Worm (Caenorhabditis elegans) whole organism, mixed stage, embryonic: ENCODE results near the gene str-64.

Source experiments
- M03D4.4 ChIP-seq: sonication (generic microtip); optimal IDR thresholded peaks from 2 replicates; lab custom pipeline; 2017; ENCODE audit warnings: mild to moderate bottlenecking, missing genetic modification characterization, missing compliant biosample characterization
- bed-3 ChIP-seq: fragments of 200-800 bp; sonication (Bioruptor generic); optimal IDR thresholded peaks from 3 replicates; lab custom pipeline; 2018; ENCODE audit warnings: mild to moderate bottlenecking, missing genetic modification characterization, moderate library complexity, missing compliant biosample characterization
- blmp-1 ChIP-seq: fragments of 150-350 bp; optimal IDR thresholded peaks from 2 replicates; lab custom pipeline; 2014; ENCODE audit warnings: missing biosample characterization, missing genetic modification characterization
- ceh-39 ChIP-seq: fragments of 150-350 bp; optimal IDR thresholded peaks from 2 replicates; lab custom pipeline; 2014; ENCODE audit warnings: missing biosample characterization, missing genetic modification characterization
- ceh-43 ChIP-seq: fragments of 200-800 bp; sonication (Bioruptor generic); optimal IDR thresholded peaks from 2 replicates; lab custom pipeline; 2018; ENCODE audit warnings: mild to moderate bottlenecking, missing genetic modification characterization, moderate library complexity, missing compliant biosample characterization
- ceh-83 ChIP-seq: fragments of 200-800 bp; sonication (Bioruptor generic); optimal IDR thresholded peaks from 2 replicates; lab custom pipeline; 2018; ENCODE audit warnings: mild to moderate bottlenecking, missing genetic modification characterization, missing compliant biosample characterization
- ces-1 ChIP-seq: fragments of 150-350 bp; optimal IDR thresholded peaks from 2 replicates; lab custom pipeline; 2014; ENCODE audit warnings: missing biosample characterization, missing genetic modification reagents, missing genetic modification characterization
- cnd-1 ChIP-seq: fragments of 200-800 bp; sonication (Bioruptor generic); optimal IDR thresholded peaks from 2 replicates; lab custom pipeline; 2018; ENCODE audit warnings: mild to moderate bottlenecking, missing genetic modification characterization, missing compliant biosample characterization
- drap-1 ChIP-seq: fragments of 200-800 bp; sonication (Bioruptor generic); optimal IDR thresholded peaks from 3 replicates; lab custom pipeline; 2018; ENCODE audit warnings: mild to moderate bottlenecking, missing genetic modification characterization, missing compliant biosample characterization
- elt-1 ChIP-seq: sonication (generic microtip); optimal IDR thresholded peaks from 2 replicates; lab custom pipeline; 2017; ENCODE audit warnings: missing genetic modification characterization, mild to moderate bottlenecking, missing compliant biosample characterization, antibody characterized with exemption, moderate library complexity, borderline replicate concordance; ENCODE audit not compliant: insufficient read depth
- elt-3 ChIP-seq: fragments of 150-350 bp; optimal IDR thresholded peaks from 2 replicates; lab custom pipeline; 2014; ENCODE audit warnings: missing biosample characterization, missing genetic modification characterization
- flh-1 ChIP-seq: fragments of 200-800 bp; sonication (Bioruptor generic); optimal IDR thresholded peaks from 2 replicates; lab custom pipeline; 2018; ENCODE audit warnings: mild to moderate bottlenecking, missing genetic modification characterization, moderate library complexity, missing compliant biosample characterization
- ham-2 ChIP-seq: fragments of 200-800 bp; sonication (Bioruptor generic); optimal IDR thresholded peaks from 2 replicates; lab custom pipeline; 2018; ENCODE audit warnings: mild to moderate bottlenecking, missing genetic modification characterization, missing compliant biosample characterization
- hlh-1 ChIP-seq: fragments of 150-350 bp; optimal IDR thresholded peaks from 2 replicates; lab custom pipeline; 2014; ENCODE audit warnings: missing biosample characterization, missing genetic modification reagents, missing genetic modification characterization
- lin-32 ChIP-seq: fragments of 200-800 bp; sonication (Bioruptor generic); optimal IDR thresholded peaks from 2 replicates; lab custom pipeline; 2018; ENCODE audit warnings: mild to moderate bottlenecking, missing genetic modification characterization, missing compliant biosample characterization
- lsy-2 ChIP-seq: fragments of 150-350 bp; optimal IDR thresholded peaks from 2 replicates; lab custom pipeline; 2014; ENCODE audit warnings: missing biosample characterization, missing genetic modification characterization
- mep-1 ChIP-seq: fragments of 150-350 bp; optimal IDR thresholded peaks from 2 replicates; lab custom pipeline; 2017; ENCODE audit warnings: missing biosample characterization, missing genetic modification reagents, missing genetic modification characterization, inconsistent platforms
- mls-2 ChIP-seq: sonication (generic microtip); optimal IDR thresholded peaks from 2 replicates; lab custom pipeline; 2016; ENCODE audit warnings: mild to moderate bottlenecking, missing genetic modification characterization, moderate library complexity, missing compliant biosample characterization
- nhr-12 ChIP-seq: fragments of 150-350 bp; optimal IDR thresholded peaks from 2 replicates; lab custom pipeline; 2014; ENCODE audit warnings: missing biosample characterization, missing genetic modification characterization
- nhr-237 ChIP-seq: fragments of 150-350 bp; optimal IDR thresholded peaks from 2 replicates; lab custom pipeline; 2014; ENCODE audit warnings: missing biosample characterization, missing genetic modification characterization
- nhr-28 ChIP-seq: fragments of 150-350 bp; optimal IDR thresholded peaks from 2 replicates; lab custom pipeline; 2014; ENCODE audit warnings: missing biosample characterization, missing genetic modification characterization
- nhr-76 ChIP-seq: sonication (generic microtip); optimal IDR thresholded peaks from 2 replicates; lab custom pipeline; 2017; ENCODE audit warnings: missing biosample characterization, missing genetic modification characterization
- pha-4 ChIP-seq: fragments of 150-350 bp; optimal IDR thresholded peaks from 2 replicates; lab custom pipeline; 2018; ENCODE audit warnings: missing biosample characterization, missing genetic modification reagents, missing genetic modification characterization
- sem-2 ChIP-seq: fragments of 200-800 bp; sonication (Bioruptor generic); optimal IDR thresholded peaks from 2 replicates; lab custom pipeline; 2018; ENCODE audit warnings: mild to moderate bottlenecking, missing genetic modification characterization, missing compliant biosample characterization
- snpc-4 ChIP-seq: fragments of 150-350 bp; optimal IDR thresholded peaks from 2 replicates; lab custom pipeline; 2014; ENCODE audit warnings: missing biosample characterization, missing genetic modification characterization
- sptf-1 ChIP-seq: sonication (generic microtip); optimal IDR thresholded peaks from 2 replicates; lab custom pipeline; 2017; ENCODE audit warnings: mild to moderate bottlenecking, missing genetic modification characterization, moderate library complexity, missing compliant biosample characterization
- tbx-8 ChIP-seq: fragments of 200-800 bp; sonication (Bioruptor generic); optimal IDR thresholded peaks from 2 replicates; lab custom pipeline; 2018; ENCODE audit warnings: mild to moderate bottlenecking, missing genetic modification characterization, moderate library complexity, missing compliant biosample characterization
- unc-120 ChIP-seq: sonication (generic microtip); optimal IDR thresholded peaks from 2 replicates; lab custom pipeline; 2017; ENCODE audit warnings: missing genetic modification characterization, missing compliant biosample characterization; ENCODE audit not compliant: poor library complexity, severe bottlenecking
- unc-39 ChIP-seq: fragments of 150-350 bp; optimal IDR thresholded peaks from 2 replicates; lab custom pipeline; 2014; ENCODE audit warnings: missing biosample characterization, missing genetic modification characterization
- unc-62 ChIP-seq: fragments of 150-350 bp; optimal IDR thresholded peaks from 2 replicates; lab custom pipeline; 2014; ENCODE audit warnings: missing biosample characterization, missing genetic modification reagents, missing genetic modification characterization
- zip-8 ChIP-seq: fragments of 150-350 bp; optimal IDR thresholded peaks from 2 replicates; lab custom pipeline; 2014; ENCODE audit warnings: missing biosample characterization, missing genetic modification characterization
- ztf-11 ChIP-seq: fragments of 150-350 bp; optimal IDR thresholded peaks from 2 replicates; lab custom pipeline; 2014; ENCODE audit warnings: missing biosample characterization, missing genetic modification characterization

The str-64 gene

DNA sequence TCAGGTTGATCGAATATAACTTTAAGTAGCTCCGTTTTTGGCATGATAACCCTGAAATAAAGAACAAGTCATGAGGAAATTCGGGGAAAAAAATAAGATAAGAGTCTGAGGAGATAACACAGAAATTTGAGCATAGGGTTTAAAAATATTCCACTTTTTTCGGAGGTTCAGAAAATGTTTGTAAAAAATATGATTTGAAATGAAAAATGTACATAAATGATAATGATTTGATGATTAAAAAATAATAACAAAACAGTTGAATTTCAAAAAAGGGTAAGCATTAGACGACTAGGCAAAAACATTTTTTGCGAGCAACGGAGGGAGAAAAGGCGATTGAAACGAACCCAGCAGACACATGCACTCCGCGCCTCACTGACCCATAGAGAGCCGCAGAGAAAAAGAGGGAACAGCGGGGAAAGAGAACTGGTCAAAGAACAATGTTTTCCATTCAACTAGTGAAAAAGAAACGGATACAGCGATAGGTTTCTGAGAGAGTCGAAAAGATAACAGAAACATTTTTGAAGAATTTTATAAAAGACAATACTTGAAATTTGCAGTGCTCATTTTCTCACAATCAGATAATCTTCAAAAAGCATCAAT is 29.1 kb downstream of the str-64 start, which contains the start of gene arrd-18:
Gene arrd-18, minus strand, starts transcription at position 51 of the 600 bp plus-strand sequence.
- TF ChIP-seq hlh-1 (tag; lab: Kevin White, UChicago) (peak; percentile 3), ces-1 (GFP tag; lab: Kevin White, UChicago) (peak; percentile 10), tbx-8 (GFP tag; lab: Kevin White, UChicago) (no peak)

DNA sequence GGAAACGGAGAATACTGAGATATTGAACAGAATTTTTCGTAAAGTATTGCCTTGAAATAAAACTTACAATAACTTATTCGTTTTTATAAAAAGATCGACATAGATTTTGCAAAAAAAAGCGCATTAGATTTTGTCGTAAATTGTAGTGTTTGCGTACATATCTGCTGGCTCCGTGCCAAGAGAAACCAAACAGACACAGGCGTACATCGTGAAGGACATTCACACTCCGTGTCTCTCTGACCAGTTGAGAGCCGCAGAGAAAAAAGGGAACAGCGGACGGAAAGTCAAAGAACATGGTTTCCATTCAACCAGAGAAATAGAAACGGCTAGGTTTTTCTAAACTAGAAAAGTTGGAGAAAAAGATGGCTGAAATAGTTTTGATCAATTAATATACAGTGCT is 32.3 kb downstream of the str-64 start, which contains the start of gene arrd-19:
Gene arrd-19, minus strand, starts transcription at position 209 of the 400 bp plus-strand sequence.
- TF ChIP-seq ceh-83 (GFP tag; lab: Kevin White, UChicago), result no peak
- TF ChIP-seq lin-32 (GFP tag; lab: Kevin White, UChicago), result no peak
- no peak for TF ChIP-seq elt-1
- TF ChIP-seq zip-8 (tag; lab: Kevin White, UChicago), result no peak
- no peak for TF ChIP-seq elt-3
- no peak for TF ChIP-seq ham-2 (GFP tag; lab: Kevin White, UChicago)
- TF ChIP-seq sptf-1, result no peak
- peak; percentile 4 for TF ChIP-seq mep-1 (tag; lab: Kevin White, UChicago)
- no peak for TF ChIP-seq cnd-1 (tag; lab: Kevin White, UChicago)
- no peak for TF ChIP-seq blmp-1 (tag; lab: Kevin White, UChicago)
- no peak for TF ChIP-seq tbx-8 (GFP tag; lab: Kevin White, UChicago)
- TF ChIP-seq drap-1 (GFP tag; lab: Kevin White, UChicago), result no peak
- peak; percentile 19 for TF ChIP-seq nhr-237 (tag; lab: Kevin White, UChicago)
- TF ChIP-seq unc-62 (GFP tag; lab: Kevin White, UChicago), result no peak
- no peak for TF ChIP-seq flh-1 (GFP tag; lab: Kevin White, UChicago)
- TF ChIP-seq snpc-4 (tag; lab: Kevin White, UChicago), result no peak
- no peak for TF ChIP-seq lsy-2
- TF ChIP-seq pha-4, result no peak
- TF ChIP-seq ces-1 (GFP tag; lab: Kevin White, UChicago), result no peak
- peak; percentile 49 for TF ChIP-seq hlh-1 (tag; lab: Kevin White, UChicago)
- no peak for TF ChIP-seq ceh-39 (tag; lab: Kevin White, UChicago)
- TF ChIP-seq ceh-43 (GFP tag; lab: Kevin White, UChicago), result no peak

DNA sequence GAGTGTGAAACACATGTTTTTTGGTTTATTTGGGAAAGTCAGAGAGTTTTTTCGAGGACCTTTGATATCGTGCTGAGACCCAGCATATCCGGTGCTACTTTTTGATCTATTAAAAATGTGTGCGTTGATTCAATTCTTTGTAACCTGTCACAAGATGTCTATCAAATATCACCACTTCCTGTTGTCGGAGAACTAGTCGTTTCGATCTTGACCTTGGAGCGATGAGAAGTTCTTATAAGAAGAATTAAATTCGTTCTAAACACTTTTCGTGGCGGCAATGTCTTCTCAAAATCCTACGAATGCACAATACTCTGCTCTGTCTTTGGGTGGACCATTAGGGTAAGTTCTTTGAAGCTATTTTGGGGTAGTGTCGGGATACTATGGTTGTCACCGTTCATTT is 33.1 kb downstream of the str-64 start, which contains the start of gene F35F10.1:
Gene F35F10.1, plus strand, starts transcription at position 200 of the 400 bp plus-strand sequence.
- TF ChIP-seq M03D4.4 (tag; lab: Kevin White, UChicago) (no peak), zip-8 (tag; lab: Kevin White, UChicago) (no peak), unc-39 (no peak), ces-1 (GFP tag; lab: Kevin White, UChicago) (no peak), mls-2 (no peak), nhr-12 (no peak)

DNA sequence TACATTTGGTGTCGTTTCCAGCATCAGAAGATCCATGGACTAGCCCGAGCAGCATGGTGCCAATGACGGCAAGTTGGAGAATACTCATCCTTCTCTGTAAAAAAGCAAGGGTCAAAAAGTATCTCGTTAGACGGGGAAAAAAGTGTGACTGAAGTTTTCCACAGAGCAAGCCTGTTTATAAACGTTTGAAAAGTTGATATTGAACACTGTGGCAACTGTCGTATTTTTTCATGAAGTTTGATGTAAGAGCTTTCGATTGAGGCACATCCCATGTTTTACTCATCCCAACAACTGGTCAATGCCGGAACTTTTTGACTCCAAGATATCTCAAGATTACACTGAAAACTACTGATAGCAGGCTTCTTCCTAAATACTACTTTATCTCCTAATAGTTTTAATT is 35.9 kb downstream of the str-64 start, which contains the start of gene F35F10.13:
Gene F35F10.13, minus strand, starts transcription at position 101 of the 400 bp plus-strand sequence.
- TF ChIP-seq drap-1 (GFP tag; lab: Kevin White, UChicago) (no peak), lin-32 (GFP tag; lab: Kevin White, UChicago) (no peak), elt-1 (no peak), nhr-237 (tag; lab: Kevin White, UChicago) (no peak), sem-2 (no peak), unc-62 (GFP tag; lab: Kevin White, UChicago) (no peak), zip-8 (tag; lab: Kevin White, UChicago) (no peak), ztf-11 (tag; lab: Kevin White, UChicago) (no peak), elt-3 (no peak), unc-120 (tag; lab: Kevin White, UChicago) (no peak), M03D4.4 (tag; lab: Kevin White, UChicago) (no peak), cnd-1 (tag; lab: Kevin White, UChicago) (no peak)
- TF ChIP-seq, all 35 proteins: peak for 0

DNA sequence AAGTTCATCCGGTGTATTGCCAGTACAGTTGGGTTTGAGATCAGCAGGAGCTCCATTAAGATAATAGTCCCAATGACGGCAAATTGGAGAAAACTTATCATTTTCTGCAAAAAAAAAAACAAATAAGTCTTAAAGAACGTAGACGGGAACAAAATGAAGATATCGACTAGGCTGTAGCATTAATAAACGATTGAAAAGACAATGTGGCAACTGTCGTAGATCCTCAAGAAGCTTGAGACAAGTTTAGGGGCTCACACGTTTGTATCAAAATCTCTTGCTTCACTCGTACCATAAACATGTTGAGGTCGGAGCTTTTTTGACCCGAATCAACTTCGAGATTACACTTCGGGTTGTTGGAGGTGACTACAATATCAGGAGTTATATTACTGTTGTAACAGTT is 36.9 kb downstream of the str-64 start, which contains the start of gene F35F10.14:
Gene F35F10.14, minus strand, starts transcription at position 101 of the 400 bp plus-strand sequence.
- no peak for TF ChIP-seq elt-1
- TF ChIP-seq mep-1 (tag; lab: Kevin White, UChicago), result no peak
- no peak for TF ChIP-seq ztf-11 (tag; lab: Kevin White, UChicago)
- no peak for TF ChIP-seq elt-3
- TF ChIP-seq snpc-4 (tag; lab: Kevin White, UChicago), result no peak
- no peak for TF ChIP-seq bed-3 (GFP tag; lab: Kevin White, UChicago)
- TF ChIP-seq nhr-237 (tag; lab: Kevin White, UChicago), result no peak
- no peak for TF ChIP-seq nhr-76 (tag; lab: Kevin White, UChicago)
- no peak for TF ChIP-seq nhr-12
- no peak for TF ChIP-seq tbx-8 (GFP tag; lab: Kevin White, UChicago)
- no peak for TF ChIP-seq cnd-1 (tag; lab: Kevin White, UChicago)
- no peak for TF ChIP-seq ces-1 (GFP tag; lab: Kevin White, UChicago)
- no peak for TF ChIP-seq nhr-28
- TF ChIP-seq blmp-1 (tag; lab: Kevin White, UChicago), result no peak
- TF ChIP-seq ceh-83 (GFP tag; lab: Kevin White, UChicago), result no peak
- no peak for TF ChIP-seq unc-120 (tag; lab: Kevin White, UChicago)
- no peak for TF ChIP-seq sem-2
- TF ChIP-seq ceh-39 (tag; lab: Kevin White, UChicago), result no peak
- no peak for TF ChIP-seq flh-1 (GFP tag; lab: Kevin White, UChicago)
- no peak for TF ChIP-seq M03D4.4 (tag; lab: Kevin White, UChicago)
